Worm (Caenorhabditis elegans) whole organism, early embryonic: ENCODE data around the gene F54D5.4.

Experiments
- B0310.2 ChIP-seq: sonication (generic microtip); optimal IDR thresholded peaks from 2 replicates; lab custom pipeline; 2016; ENCODE audit warnings: mild to moderate bottlenecking, missing genetic modification characterization, missing compliant biosample characterization
- F13C5.2 ChIP-seq: sonication (generic microtip); optimal IDR thresholded peaks from 2 replicates; lab custom pipeline; 2017; ENCODE audit warnings: mild to moderate bottlenecking, missing genetic modification characterization, inconsistent platforms, missing compliant biosample characterization
- aly-1 ChIP-seq: sonication (generic microtip); optimal IDR thresholded peaks from 2 replicates; lab custom pipeline; 2016; ENCODE audit warnings: missing genetic modification characterization, missing compliant biosample characterization
- ama-1 ChIP-seq: fragments of 150-350 bp; optimal IDR thresholded peaks from 2 replicates; lab custom pipeline; 2014
- ceh-13 ChIP-seq: fragments of 200-800 bp; sonication (Bioruptor generic); optimal IDR thresholded peaks from 2 replicates; lab custom pipeline; 2018; ENCODE audit warnings: mild to moderate bottlenecking, missing genetic modification characterization, missing compliant biosample characterization
- ceh-36 ChIP-seq: sonication (generic microtip); optimal IDR thresholded peaks from 2 replicates; lab custom pipeline; 2016; ENCODE audit warnings: missing genetic modification characterization, inconsistent platforms, missing compliant biosample characterization
- ets-7 ChIP-seq: sonication (generic microtip); optimal IDR thresholded peaks from 2 replicates; lab custom pipeline; 2016; ENCODE audit warnings: missing genotype, missing genetic modification characterization, missing compliant biosample characterization
- flt-1 ChIP-seq: fragments of 200-800 bp; sonication (Bioruptor generic); IDR thresholded peaks from 2 replicates; pipeline ENCODE4 v1.3.6; 2022; ENCODE audit warnings: missing genetic modification characterization, missing compliant biosample characterization
- hmbx-1 ChIP-seq: sonication (generic microtip); optimal IDR thresholded peaks from 2 replicates; lab custom pipeline; 2016; ENCODE audit warnings: mild to moderate bottlenecking, missing genetic modification characterization, missing compliant biosample characterization
- hmg-4 ChIP-seq: fragments of 200-800 bp; sonication (Bioruptor generic); optimal IDR thresholded peaks from 2 replicates; lab custom pipeline; 2018; ENCODE audit warnings: mild to moderate bottlenecking, missing genetic modification characterization, missing compliant biosample characterization
- hnd-1 ChIP-seq: sonication (generic microtip); optimal IDR thresholded peaks from 2 replicates; lab custom pipeline; 2016; ENCODE audit warnings: missing genetic modification characterization, missing compliant biosample characterization
- pes-1 ChIP-seq: fragments of 200-800 bp; sonication (Bioruptor generic); IDR thresholded peaks from 2 replicates; pipeline ENCODE4 v1.3.6; 2022; ENCODE audit warnings: missing genetic modification reagents, missing genetic modification characterization, missing compliant biosample characterization
- scrt-1 ChIP-seq: fragments of 200-800 bp; sonication (Bioruptor generic); IDR thresholded peaks from 2 replicates; pipeline ENCODE4 v1.3.6; 2022; ENCODE audit warnings: missing genetic modification characterization, missing compliant biosample characterization
- sea-1 ChIP-seq: fragments of 200-800 bp; sonication (Bioruptor generic); conservative IDR thresholded peaks from 2 replicates; pipeline ENCODE4 v1.3.6; 2022; ENCODE audit warnings: missing genetic modification characterization, missing compliant biosample characterization
- tbx-11 ChIP-seq: fragments of 200-800 bp; sonication (Bioruptor generic); IDR thresholded peaks from 2 replicates; pipeline ENCODE4 v1.3.6; 2022; ENCODE audit warnings: missing genetic modification characterization, missing compliant biosample characterization
- tbx-37 ChIP-seq: fragments of 200-800 bp; sonication (Bioruptor generic); conservative IDR thresholded peaks from 2 replicates; pipeline ENCODE4 v1.3.6; 2022; ENCODE audit warnings: missing genetic modification reagents, missing genetic modification characterization, missing compliant biosample characterization
- tra-4 ChIP-seq: sonication (generic microtip); optimal IDR thresholded peaks from 2 replicates; lab custom pipeline; 2017; ENCODE audit warnings: missing genetic modification characterization, missing compliant biosample characterization

F54D5.4 gene

DNA sequence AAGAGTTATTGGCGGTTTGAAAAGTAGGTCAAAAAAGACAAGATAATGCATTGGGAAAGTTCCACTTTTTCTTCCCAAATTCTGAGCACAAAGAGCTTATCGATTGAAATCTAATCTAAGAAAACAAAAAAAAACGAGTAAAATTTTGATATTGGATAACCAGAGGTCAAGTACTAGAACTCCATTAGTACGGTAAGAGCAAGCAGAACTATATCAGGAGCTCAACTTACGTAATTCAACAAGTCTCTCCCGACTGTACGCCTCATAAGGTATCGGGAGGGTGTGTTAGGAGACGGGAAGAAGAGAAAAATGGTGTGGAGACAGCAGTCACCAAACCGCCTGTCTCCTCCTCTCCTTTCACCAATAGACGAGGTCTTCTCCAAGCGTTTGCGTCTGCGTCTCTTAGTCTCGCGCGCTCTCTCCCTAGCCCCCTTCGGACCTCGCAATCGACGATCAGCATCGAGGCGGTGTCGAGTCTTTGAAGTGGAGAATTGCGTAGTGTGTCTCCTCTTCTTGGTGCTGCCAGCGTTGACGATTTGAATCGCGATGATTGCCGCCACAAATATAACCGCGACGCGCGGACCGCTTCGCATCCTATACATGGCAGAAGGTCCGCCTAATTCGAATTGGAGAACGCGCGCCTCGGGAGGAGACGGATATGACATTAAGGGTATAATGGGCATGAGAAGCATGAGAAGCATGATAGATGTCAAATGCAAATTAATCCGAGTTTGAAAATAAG lies 2.5 kb upstream of the F54D5.4 start, which contains the start of gene F54D5.5:
Gene F54D5.5, minus strand, starts transcription at position 51 of the 742 bp plus-strand sequence.
- TF ChIP-seq F13C5.2 (tag; lab: Kevin White, UChicago) (peak; percentile 16), hmg-4 (GFP tag; lab: Kevin White, UChicago) (peak; percentile 87), scrt-1 (GFP tag; lab: Robert Waterston, UW) (no peak), tbx-37 (no peak), tbx-11 (GFP tag; lab: Robert Waterston, UW) (0 out of 2 replicates have a peak, but pooled peaks have one; percentile 49), sea-1 (GFP tag; lab: Robert Waterston, UW) (0 out of 2 replicates have a peak, but pooled peaks have one; percentile 38), flt-1 (GFP tag; lab: Robert Waterston, UW) (peak; percentile 27; the same call in 1 of the 2 replicates), pes-1 (0 out of 2 replicates have a peak, but pooled peaks have one; percentile 18), B0310.2 (tag; lab: Kevin White, UChicago) (no peak)

ce11 chrII:11568670-11569069 lies 948 bp upstream of the F54D5.4 start:
- no peak for TF ChIP-seq scrt-1 (GFP tag; lab: Robert Waterston, UW)
- no peak for TF ChIP-seq tbx-11 (GFP tag; lab: Robert Waterston, UW)
- TF ChIP-seq aly-1 (tag; lab: Kevin White, UChicago) = no peak
- TF ChIP-seq tbx-37 = no peak

DNA sequence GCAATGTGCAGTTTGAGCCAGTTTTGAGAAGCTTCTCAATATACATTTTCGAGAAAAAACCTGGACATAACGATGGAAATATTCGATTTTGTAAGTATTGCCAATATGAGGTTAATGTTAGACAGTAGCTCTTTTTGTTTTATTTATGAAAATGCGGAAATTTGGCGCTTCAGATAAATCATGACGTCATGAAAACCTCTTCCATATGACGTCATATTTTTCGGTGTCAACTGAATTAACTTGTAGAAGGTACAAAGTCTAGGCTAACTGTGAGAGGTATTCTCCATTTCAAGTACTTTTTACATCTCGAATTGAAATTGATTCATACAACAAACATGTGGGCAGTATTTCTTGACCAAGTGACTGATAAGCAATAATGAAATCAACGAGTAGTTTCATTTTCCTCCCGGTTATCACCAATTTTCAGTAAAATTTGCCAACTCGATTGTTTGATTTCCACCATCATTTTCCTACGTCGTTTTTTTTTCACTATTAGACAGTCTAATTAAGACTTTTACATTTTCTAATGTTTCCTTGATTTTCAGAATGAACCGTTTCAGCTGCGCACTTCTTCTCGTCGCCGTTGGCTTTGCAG lies 1.7 kb downstream of the F54D5.4 start, which contains the start of gene F54D5.3:
Gene F54D5.3, plus strand, starts transcription at position 546 of the 595 bp plus-strand sequence.
- TF ChIP-seq ceh-13 (no peak), tbx-11 (GFP tag; lab: Robert Waterston, UW) (no peak), ama-1 (lab: Kevin White, UChicago) (no peak), ceh-36 (tag; lab: Kevin White, UChicago) (no peak), hnd-1 (tag; lab: Kevin White, UChicago) (no peak)

ce11 chrII:11572944-11573343 lies 3.3 kb downstream of the F54D5.4 start, which contains the start of gene F54D5.2:
F54D5.2 (plus strand) TSS chrII:11573180.
- TF ChIP-seq hmg-4 (GFP tag; lab: Kevin White, UChicago) = no peak
- TF ChIP-seq ama-1 (lab: Kevin White, UChicago) = no peak
- TF ChIP-seq scrt-1 (GFP tag; lab: Robert Waterston, UW) = no peak
- no peak for TF ChIP-seq aly-1 (tag; lab: Kevin White, UChicago)
- no peak for TF ChIP-seq F13C5.2 (tag; lab: Kevin White, UChicago)
- no peak for TF ChIP-seq tbx-37
- TF ChIP-seq B0310.2 (tag; lab: Kevin White, UChicago) = no peak
- no peak for TF ChIP-seq ets-7 (tag; lab: Kevin White, UChicago)
- no peak for TF ChIP-seq ceh-36 (tag; lab: Kevin White, UChicago)
- no peak for TF ChIP-seq hnd-1 (tag; lab: Kevin White, UChicago)
- no peak for TF ChIP-seq tra-4 (tag; lab: Kevin White, UChicago)
- TF ChIP-seq sea-1 (GFP tag; lab: Robert Waterston, UW) = no peak
- TF ChIP-seq ceh-13 = no peak

- TF ChIP-seq hmbx-1 (no peak), ceh-13 (no peak), ets-7 (tag; lab: Kevin White, UChicago) (no peak), tbx-37 (no peak), ceh-36 (tag; lab: Kevin White, UChicago) (no peak), B0310.2 (tag; lab: Kevin White, UChicago) (no peak), aly-1 (tag; lab: Kevin White, UChicago) (no peak), hnd-1 (tag; lab: Kevin White, UChicago) (no peak), tbx-11 (GFP tag; lab: Robert Waterston, UW) (no peak), pes-1 (no peak), scrt-1 (GFP tag; lab: Robert Waterston, UW) (no peak), tra-4 (tag; lab: Kevin White, UChicago) (no peak), ama-1 (lab: Kevin White, UChicago) (no peak), flt-1 (GFP tag; lab: Robert Waterston, UW) (no peak), hmg-4 (GFP tag; lab: Kevin White, UChicago) (no peak), sea-1 (GFP tag; lab: Robert Waterston, UW) (no peak), F13C5.2 (tag; lab: Kevin White, UChicago) (no peak)
Observed at ce11 chrII:11577397-11577796, 7.8 kb downstream of the F54D5.4 start, which contains the start of gene pcs-1. pcs-1 (minus strand) TSS chrII:11577740.

- TF ChIP-seq hmbx-1 = no peak
- no peak for TF ChIP-seq tra-4 (tag; lab: Kevin White, UChicago)
- TF ChIP-seq flt-1 (GFP tag; lab: Robert Waterston, UW) = no peak
- TF ChIP-seq hnd-1 (tag; lab: Kevin White, UChicago) = no peak
- no peak for TF ChIP-seq hmg-4 (GFP tag; lab: Kevin White, UChicago)
- no peak for TF ChIP-seq tbx-11 (GFP tag; lab: Robert Waterston, UW)
- TF ChIP-seq B0310.2 (tag; lab: Kevin White, UChicago) = no peak
- no peak for TF ChIP-seq pes-1
- TF ChIP-seq ama-1 (lab: Kevin White, UChicago) = no peak
- TF ChIP-seq F13C5.2 (tag; lab: Kevin White, UChicago) = no peak
- no peak for TF ChIP-seq sea-1 (GFP tag; lab: Robert Waterston, UW)
- TF ChIP-seq aly-1 (tag; lab: Kevin White, UChicago) = no peak
- no peak for TF ChIP-seq scrt-1 (GFP tag; lab: Robert Waterston, UW)
- TF ChIP-seq ets-7 (tag; lab: Kevin White, UChicago) = no peak
- no peak for TF ChIP-seq ceh-13
- TF ChIP-seq tbx-37 = no peak
- TF ChIP-seq ceh-36 (tag; lab: Kevin White, UChicago) = no peak
Observed at ce11 chrII:11577861-11578260, 8.2 kb downstream of the F54D5.4 start.
